Worm (Caenorhabditis elegans) whole organism, L4/young adult: Measurements from ENCODE around the gene slc-17.7.

Experiments
- W03F9.2 ChIP-seq: fragments of 150-350 bp; optimal IDR thresholded peaks from 2 replicates; lab custom pipeline; 2014; ENCODE audit warnings: missing biosample characterization, missing genetic modification characterization
- him-1 ChIP-seq: sonication (generic microtip); optimal IDR thresholded peaks from 2 replicates; lab custom pipeline; 2016; ENCODE audit warnings: missing genotype, missing genetic modification reagents, missing genetic modification characterization, missing compliant biosample characterization

DNA sequence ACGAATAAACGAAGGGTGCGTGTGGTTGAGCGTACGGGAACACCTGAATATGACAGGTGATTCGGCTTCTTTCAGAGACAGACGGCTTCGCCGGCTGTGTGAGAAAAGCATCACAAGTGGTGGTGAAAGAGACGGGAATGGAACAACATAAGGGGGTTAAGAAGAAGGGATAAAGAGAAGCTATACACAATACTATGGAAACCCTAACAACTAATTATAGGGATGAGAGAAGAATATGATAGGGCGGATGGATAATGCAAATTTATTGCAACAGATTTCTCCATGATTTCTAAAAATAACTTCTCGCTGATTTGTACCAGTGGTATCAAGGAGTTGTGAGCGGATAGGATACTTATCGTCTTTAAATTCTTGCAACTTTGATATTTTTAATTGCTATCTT lies 15.8 kb upstream of the slc-17.7 start, which contains the start of gene hlh-10:
- TF ChIP-seq him-1 (tag; lab: Kevin White, UChicago) (no peak), W03F9.2 (tag; lab: Kevin White, UChicago) (no peak)
